Fruit fly (Drosophila melanogaster) whole organism, wandering third instar larva: ENCODE data around the gene CG31245.
A peak's percentile ranks its signal among the peaks of the same experiment; 100 is the strongest.

ENCODE experiments used
- Abd-B ChIP-seq: fragments of >200 bp; optimal IDR thresholded peaks from 2 replicates; lab custom pipeline; 2017; ENCODE audit warnings: missing biosample characterization, missing genetic modification characterization
- Dfd ChIP-seq: fragments of >200 bp; optimal IDR thresholded peaks from 2 replicates; lab custom pipeline; 2017; ENCODE audit warnings: missing biosample characterization, missing genetic modification characterization
- Hr78 ChIP-seq: fragments of >200 bp; optimal IDR thresholded peaks from 2 replicates; lab custom pipeline; 2017; ENCODE audit warnings: missing biosample characterization, missing genetic modification characterization
- Hr83 ChIP-seq: fragments of 200-300 bp; sonication (Bioruptor generic); optimal IDR thresholded peaks from 2 replicates; lab custom pipeline; 2016; ENCODE audit warnings: missing biosample characterization, mild to moderate bottlenecking, missing genetic modification characterization, moderate library complexity; ENCODE audit not compliant: poor library complexity, severe bottlenecking
- OdsH ChIP-seq: fragments of 200-800 bp; sonication (Bioruptor generic); optimal IDR thresholded peaks from 2 replicates; lab custom pipeline; 2016; ENCODE audit warnings: missing biosample characterization, mild to moderate bottlenecking, missing genetic modification characterization
- dsf ChIP-seq: sonication (Bioruptor generic); optimal IDR thresholded peaks from 2 replicates; lab custom pipeline; 2016; ENCODE audit warnings: missing biosample characterization, missing genetic modification characterization, borderline replicate concordance
- fru ChIP-seq: fragments of 200-800 bp; sonication (Bioruptor generic); optimal IDR thresholded peaks from 3 replicates; lab custom pipeline; 2016; ENCODE audit warnings: missing biosample characterization, mild to moderate bottlenecking, missing genetic modification characterization
- lola ChIP-seq: fragments of >200 bp; optimal IDR thresholded peaks from 2 replicates; lab custom pipeline; 2017; ENCODE audit warnings: missing biosample characterization, missing genetic modification characterization
- psq ChIP-seq: fragments of 200-800 bp; sonication (Bioruptor generic); optimal IDR thresholded peaks from 3 replicates; lab custom pipeline; 2017; ENCODE audit warnings: missing biosample characterization, mild to moderate bottlenecking, missing genetic modification characterization, moderate library complexity
- rgr ChIP-seq: fragments of 200-800 bp; sonication (Bioruptor generic); optimal IDR thresholded peaks from 3 replicates; lab custom pipeline; 2016; ENCODE audit warnings: missing biosample characterization, mild to moderate bottlenecking, missing genetic modification characterization
- sage ChIP-seq: fragments of 200-800 bp; sonication (Bioruptor generic); optimal IDR thresholded peaks from 2 replicates; lab custom pipeline; 2016; ENCODE audit warnings: missing biosample characterization, mild to moderate bottlenecking, missing genetic modification characterization

- no peak for TF ChIP-seq Hr78 (GFP tag; lab: Kevin White, UChicago)
- TF ChIP-seq sage (GFP tag; lab: Kevin White, UChicago) = no peak
- peak; percentile 25 for TF ChIP-seq psq (GFP tag; lab: Kevin White, UChicago)
- TF ChIP-seq rgr (GFP tag; lab: Kevin White, UChicago) = peak; percentile 37
- no peak for TF ChIP-seq Abd-B (GFP tag; lab: Kevin White, UChicago)
- TF ChIP-seq Hr83 (GFP tag; lab: Kevin White, UChicago) = no peak
- no peak for TF ChIP-seq dsf (GFP tag; lab: Kevin White, UChicago)
- TF ChIP-seq fru = no peak
- TF ChIP-seq OdsH (GFP tag; lab: Kevin White, UChicago) = peak; percentile 21
- TF ChIP-seq lola (GFP tag; lab: Kevin White, UChicago) = no peak
- no peak for TF ChIP-seq Dfd (GFP tag; lab: Kevin White, UChicago)
These were observed 29.3 kb downstream of the CG31245 start for dm6 chr3R:19347678-19348077.
